Worm (Caenorhabditis elegans) whole organism, young adult: ENCODE results near the gene T08B6.9.

ENCODE experiments used
- B0261.1 ChIP-seq: sonication (generic microtip); optimal IDR thresholded peaks from 2 replicates; lab custom pipeline; 2016; ENCODE audit warnings: mild to moderate bottlenecking, missing genetic modification characterization, moderate library complexity, missing compliant biosample characterization
- C06A6.2 ChIP-seq: fragments of 200-800 bp; sonication (Bioruptor generic); conservative IDR thresholded peaks from 2 replicates; pipeline ENCODE4 v1.3.6; 2022; ENCODE audit warnings: missing genetic modification characterization, missing compliant biosample characterization
- F23B12.7 ChIP-seq: sonication (generic microtip); optimal IDR thresholded peaks from 2 replicates; lab custom pipeline; 2017; ENCODE audit warnings: missing genetic modification characterization, mild to moderate bottlenecking, missing compliant biosample characterization, antibody characterized with exemption, moderate library complexity; ENCODE audit not compliant: insufficient read depth
- F49E8.2 ChIP-seq: sonication (generic microtip); optimal IDR thresholded peaks from 3 replicates; lab custom pipeline; 2017; ENCODE audit warnings: missing genetic modification characterization, mild to moderate bottlenecking, missing compliant biosample characterization, antibody characterized with exemption, moderate library complexity; ENCODE audit not compliant: insufficient read depth
- F55B11.4 ChIP-seq: sonication (generic microtip); optimal IDR thresholded peaks from 2 replicates; lab custom pipeline; 2016; ENCODE audit warnings: missing compliant biosample characterization, missing genetic modification characterization, borderline replicate concordance; ENCODE audit not compliant: insufficient read depth
- F57A8.1 ChIP-seq: fragments of 200-800 bp; sonication (Bioruptor generic); optimal IDR thresholded peaks from 2 replicates; lab custom pipeline; 2018; ENCODE audit warnings: mild to moderate bottlenecking, missing genetic modification characterization, moderate library complexity, missing compliant biosample characterization
- T07F8.4 ChIP-seq: sonication (generic microtip); optimal IDR thresholded peaks from 2 replicates; lab custom pipeline; 2016; ENCODE audit warnings: mild to moderate bottlenecking, missing genetic modification characterization, moderate library complexity, missing compliant biosample characterization
- Y79H2A.3 ChIP-seq: fragments of 200-800 bp; sonication (Bioruptor generic); conservative IDR thresholded peaks from 2 replicates; pipeline ENCODE4 v1.3.6; 2022; ENCODE audit warnings: missing genetic modification reagents, missing genetic modification characterization, missing compliant biosample characterization
- aptf-3 ChIP-seq: fragments of 200-800 bp; sonication (Bioruptor generic); IDR thresholded peaks from 2 replicates; pipeline ENCODE4 v1.3.6; 2022; ENCODE audit warnings: missing genetic modification characterization, missing compliant biosample characterization
- atf-7 ChIP-seq: sonication (generic microtip); optimal IDR thresholded peaks from 2 replicates; lab custom pipeline; 2017; ENCODE audit warnings: mild to moderate bottlenecking, missing genetic modification characterization, missing compliant biosample characterization
- cebp-1 ChIP-seq, 2 experiments: fragments of 200-800 bp in 1 of 2; sonication (Bioruptor generic) in 1 of 2; sonication (generic microtip) in 1 of 2; IDR thresholded peaks in 1 of 2; optimal IDR thresholded peaks in 1 of 2; 2 replicates each; pipeline versions ENCODE4 v1.3.6 to Lab custom; 2017 to 2022; ENCODE audit warnings: missing compliant biosample characterization in 2 of 2, missing genetic modification characterization in 2 of 2, mild to moderate bottlenecking in 1 of 2, missing genetic modification reagents in 1 of 2, moderate library complexity in 1 of 2
- ceh-100 ChIP-seq: fragments of 200-800 bp; sonication (Bioruptor generic); IDR thresholded peaks from 2 replicates; pipeline ENCODE4 v1.3.6; 2022; ENCODE audit warnings: missing genetic modification reagents, missing genetic modification characterization, missing compliant biosample characterization
- ceh-27 ChIP-seq: fragments of 200-800 bp; sonication (Bioruptor generic); optimal IDR thresholded peaks from 2 replicates; lab custom pipeline; 2018; ENCODE audit warnings: mild to moderate bottlenecking, missing genetic modification characterization, moderate library complexity, missing compliant biosample characterization
- ceh-58 ChIP-seq: fragments of 200-800 bp; sonication (Bioruptor generic); IDR thresholded peaks from 2 replicates; pipeline ENCODE4 v1.3.6; 2022; ENCODE audit warnings: missing genetic modification characterization, missing compliant biosample characterization
- chd-7 ChIP-seq: sonication (generic microtip); optimal IDR thresholded peaks from 2 replicates; lab custom pipeline; 2016; ENCODE audit warnings: mild to moderate bottlenecking, missing genetic modification characterization, moderate library complexity, missing compliant biosample characterization
- die-1 ChIP-seq: sonication (generic microtip); optimal IDR thresholded peaks from 2 replicates; lab custom pipeline; 2016; ENCODE audit warnings: missing genotype, mild to moderate bottlenecking, missing genetic modification characterization, missing compliant biosample characterization
- dpl-1 ChIP-seq: fragments of 150-350 bp; optimal IDR thresholded peaks from 2 replicates; lab custom pipeline; 2014; ENCODE audit warnings: missing biosample characterization, missing genetic modification reagents, missing genetic modification characterization
- egl-44 ChIP-seq: fragments of 200-800 bp; sonication (Bioruptor generic); IDR thresholded peaks from 2 replicates; pipeline ENCODE4 v1.3.6; 2022; ENCODE audit warnings: missing genetic modification reagents, missing genetic modification characterization, missing compliant biosample characterization
- egrh-3 ChIP-seq: fragments of 200-800 bp; sonication (Bioruptor generic); IDR thresholded peaks from 2 replicates; pipeline ENCODE4 v1.3.6; 2022; ENCODE audit warnings: missing genetic modification reagents, missing genetic modification characterization, missing compliant biosample characterization
- gei-17 ChIP-seq: fragments of 200-800 bp; sonication (Bioruptor generic); optimal IDR thresholded peaks from 2 replicates; lab custom pipeline; 2018; ENCODE audit warnings: mild to moderate bottlenecking, missing genetic modification characterization, missing compliant biosample characterization
- hlh-12 ChIP-seq: sonication (generic microtip); optimal IDR thresholded peaks from 2 replicates; lab custom pipeline; 2016; ENCODE audit warnings: missing genetic modification characterization, missing compliant biosample characterization
- hlh-26 ChIP-seq: fragments of 200-800 bp; sonication (Bioruptor generic); conservative IDR thresholded peaks from 2 replicates; pipeline ENCODE4 v1.3.6; 2022; ENCODE audit warnings: missing genetic modification reagents, missing genetic modification characterization, missing compliant biosample characterization
- lin-40 ChIP-seq: sonication (generic microtip); optimal IDR thresholded peaks from 2 replicates; lab custom pipeline; 2016; ENCODE audit warnings: missing genetic modification characterization, mild to moderate bottlenecking, missing compliant biosample characterization, missing genotype, missing genetic modification reagents
- lin-54 ChIP-seq: fragments of 200-800 bp; sonication (Bioruptor generic); optimal IDR thresholded peaks from 2 replicates; lab custom pipeline; 2018; ENCODE audit warnings: mild to moderate bottlenecking, missing genetic modification characterization, missing compliant biosample characterization
- lsl-1 ChIP-seq: fragments of 200-800 bp; sonication (Bioruptor generic); optimal IDR thresholded peaks from 2 replicates; lab custom pipeline; 2018; ENCODE audit warnings: mild to moderate bottlenecking, missing genetic modification characterization, moderate library complexity, missing compliant biosample characterization
- mel-28 ChIP-seq: sonication (generic microtip); optimal IDR thresholded peaks from 2 replicates; lab custom pipeline; 2016; ENCODE audit warnings: borderline replicate concordance, mild to moderate bottlenecking, missing genetic modification characterization, missing compliant biosample characterization
- mes-4 ChIP-seq: sonication (generic microtip); optimal IDR thresholded peaks from 2 replicates; lab custom pipeline; 2016; ENCODE audit warnings: missing genotype, missing genetic modification characterization, missing compliant biosample characterization
- nfya-2 ChIP-seq: fragments of 200-800 bp; sonication (Bioruptor generic); IDR thresholded peaks from 2 replicates; pipeline ENCODE4 v1.3.6; 2022; ENCODE audit warnings: missing genetic modification reagents, missing genetic modification characterization, missing compliant biosample characterization
- nhr-120 ChIP-seq: fragments of 200-800 bp; sonication (Bioruptor generic); IDR thresholded peaks from 2 replicates; pipeline ENCODE4 v1.3.6; 2022; ENCODE audit warnings: missing genetic modification characterization, missing compliant biosample characterization
- nhr-27 ChIP-seq: fragments of 200-800 bp; sonication (Bioruptor generic); optimal IDR thresholded peaks from 2 replicates; lab custom pipeline; 2018; ENCODE audit warnings: mild to moderate bottlenecking, missing genetic modification characterization, moderate library complexity, missing compliant biosample characterization
- nhr-90 ChIP-seq: sonication (generic microtip); optimal IDR thresholded peaks from 2 replicates; lab custom pipeline; 2016; ENCODE audit warnings: missing genotype, mild to moderate bottlenecking, missing genetic modification characterization, missing compliant biosample characterization
- rec-8 ChIP-seq, 2 experiments: sonication (generic microtip); optimal IDR thresholded peaks; 2 replicates each; lab custom pipeline; 2016; ENCODE audit warnings: mild to moderate bottlenecking in 2 of 2, missing genetic modification characterization in 2 of 2, missing genetic modification reagents in 2 of 2, missing genotype in 2 of 2, missing biosample characterization in 1 of 2, missing compliant biosample characterization in 1 of 2, moderate library complexity in 1 of 2
- rpc-1 ChIP-seq, 2 experiments: fragments of 150-350 bp in 1 of 2; sonication (generic microtip) in 1 of 2; optimal IDR thresholded peaks; 2 replicates each; lab custom pipeline; 2014 to 2018; ENCODE audit warnings: missing biosample characterization in 1 of 2, missing genetic modification characterization in 1 of 2, missing genetic modification reagents in 1 of 2, missing genotype in 1 of 2
- snpc-1.1 ChIP-seq: sonication (generic microtip); optimal IDR thresholded peaks from 2 replicates; lab custom pipeline; 2017; ENCODE audit warnings: missing genetic modification characterization, mild to moderate bottlenecking, missing compliant biosample characterization, antibody characterized with exemption, moderate library complexity, missing genotype, missing genetic modification reagents; ENCODE audit not compliant: insufficient read depth
- snpc-1.3 ChIP-seq: sonication (generic microtip); optimal IDR thresholded peaks from 2 replicates; lab custom pipeline; 2017; ENCODE audit warnings: missing genetic modification characterization, mild to moderate bottlenecking, missing compliant biosample characterization, antibody characterized with exemption, moderate library complexity, missing genotype, missing genetic modification reagents; ENCODE audit not compliant: insufficient read depth
- sptf-2 ChIP-seq: fragments of 200-800 bp; sonication (Bioruptor generic); optimal IDR thresholded peaks from 2 replicates; lab custom pipeline; 2018; ENCODE audit warnings: mild to moderate bottlenecking, missing genetic modification characterization, missing compliant biosample characterization
- xnd-1 ChIP-seq: sonication (generic microtip); optimal IDR thresholded peaks from 2 replicates; lab custom pipeline; 2016; ENCODE audit warnings: missing genotype, missing genetic modification reagents, missing genetic modification characterization, missing compliant biosample characterization
- zim-3 ChIP-seq: sonication (generic microtip); optimal IDR thresholded peaks from 2 replicates; lab custom pipeline; 2017; ENCODE audit warnings: mild to moderate bottlenecking, missing genetic modification characterization, moderate library complexity, missing compliant biosample characterization
- ztf-18 ChIP-seq: sonication (generic microtip); optimal IDR thresholded peaks from 2 replicates; lab custom pipeline; 2016; ENCODE audit warnings: missing genotype, mild to moderate bottlenecking, missing genetic modification characterization, missing compliant biosample characterization
- ztf-25 ChIP-seq: fragments of 200-800 bp; sonication (Bioruptor generic); IDR thresholded peaks from 2 replicates; pipeline ENCODE4 v1.3.6; 2022; ENCODE audit warnings: missing genetic modification reagents, missing genetic modification characterization, missing compliant biosample characterization
- ztf-26 ChIP-seq: sonication (generic microtip); optimal IDR thresholded peaks from 2 replicates; lab custom pipeline; 2017; ENCODE audit warnings: missing genetic modification characterization, missing compliant biosample characterization
- ztf-6 ChIP-seq: fragments of 200-800 bp; sonication (Bioruptor generic); IDR thresholded peaks from 2 replicates; pipeline ENCODE4 v1.3.6; 2022; ENCODE audit warnings: missing genetic modification reagents, missing genetic modification characterization, missing compliant biosample characterization

T08B6.9 gene

ce11 chrIV:4930754-4931322, 40.2 kb downstream of the T08B6.9 start (continued):
- TF ChIP-seq aptf-3 (GFP tag; lab: Robert Waterston, UW) (0 out of 2 replicates have a peak, but pooled peaks have one; percentile 57), snpc-1.1 (tag; lab: Kevin White, UChicago) (peak; percentile 92), gei-17 (GFP tag; lab: Kevin White, UChicago) (no peak), egrh-3 (no peak), snpc-1.3 (tag; lab: Kevin White, UChicago) (peak; percentile 59)

ce11 chrIV:4934103-4934502, 43.5 kb downstream of the T08B6.9 start, which contains the start of gene str-153:
Gene str-153, plus strand, starts transcription at chrIV:4934403.
- TF ChIP-seq hlh-12 (tag; lab: Kevin White, UChicago) (no peak), xnd-1 (tag; lab: Kevin White, UChicago) (no peak), rpc-1 (optimal IDR thresholded peaks at IDR 0.05; lab: Kevin White, UChicago) (no peak), rpc-1 (tag; optimal IDR thresholded peaks at IDR 0.05; lab: Kevin White, UChicago) (no peak), atf-7 (tag; lab: Kevin White, UChicago) (no peak), lin-54 (GFP tag; lab: Kevin White, UChicago) (no peak), mes-4 (no peak), die-1 (tag; lab: Kevin White, UChicago) (no peak), egl-44 (GFP tag; lab: Robert Waterston, UW) (no peak), ceh-100 (GFP tag; lab: Robert Waterston, UW) (no peak), hlh-26 (no peak), lsl-1 (GFP tag; lab: Kevin White, UChicago) (no peak)

- TF ChIP-seq sptf-2 (no peak), mes-4 (no peak), ztf-6 (GFP tag; lab: Robert Waterston, UW) (no peak), hlh-26 (no peak), F55B11.4 (tag; lab: Kevin White, UChicago) (no peak), T07F8.4 (no peak), chd-7 (tag; lab: Kevin White, UChicago) (no peak), zim-3 (tag; lab: Kevin White, UChicago) (no peak), xnd-1 (tag; lab: Kevin White, UChicago) (no peak), nhr-120 (GFP tag; lab: Robert Waterston, UW) (no peak), lin-54 (GFP tag; lab: Kevin White, UChicago) (no peak), ceh-27 (GFP tag; lab: Kevin White, UChicago) (no peak), ztf-26 (tag; lab: Kevin White, UChicago) (no peak), nhr-90 (tag; lab: Kevin White, UChicago) (no peak), mel-28 (tag; lab: Kevin White, UChicago) (no peak), F57A8.1 (GFP tag; lab: Kevin White, UChicago) (no peak), cebp-1 (GFP tag; IDR thresholded peaks at IDR 0.05; lab: Robert Waterston, UW) (no peak), cebp-1 (tag; optimal IDR thresholded peaks at IDR 0.05; lab: Kevin White, UChicago) (no peak), ceh-58 (GFP tag; lab: Robert Waterston, UW) (no peak)
Measured at ce11 chrIV:4937647-4938046, 47.0 kb downstream of the T08B6.9 start, which contains the start of gene fbxa-86. Gene fbxa-86, minus strand, starts transcription at chrIV:4938013.

ce11 chrIV:4938664-4939063, 48.0 kb downstream of the T08B6.9 start, which contains the start of gene str-168:
Gene str-168, plus strand, starts transcription at chrIV:4938964.
- TF ChIP-seq lin-40 (tag; lab: Kevin White, UChicago) (no peak), dpl-1 (no peak), nhr-27 (no peak), B0261.1 (tag; lab: Kevin White, UChicago) (no peak), F49E8.2 (tag; lab: Kevin White, UChicago) (no peak), C06A6.2 (GFP tag; lab: Robert Waterston, UW) (no peak), egl-44 (GFP tag; lab: Robert Waterston, UW) (no peak), F23B12.7 (tag; lab: Kevin White, UChicago) (no peak), ztf-18 (tag; lab: Kevin White, UChicago) (no peak), Y79H2A.3 (GFP tag; lab: Robert Waterston, UW) (no peak), ztf-25 (GFP tag; lab: Robert Waterston, UW) (no peak), nfya-2 (no peak), rec-8 (tag; optimal IDR thresholded peaks at IDR 0.05; lab: Kevin White, UChicago) (no peak)
